Fruit fly (Drosophila melanogaster): Measurements from ENCODE around the gene nmd.

Gene nmd

DNA sequence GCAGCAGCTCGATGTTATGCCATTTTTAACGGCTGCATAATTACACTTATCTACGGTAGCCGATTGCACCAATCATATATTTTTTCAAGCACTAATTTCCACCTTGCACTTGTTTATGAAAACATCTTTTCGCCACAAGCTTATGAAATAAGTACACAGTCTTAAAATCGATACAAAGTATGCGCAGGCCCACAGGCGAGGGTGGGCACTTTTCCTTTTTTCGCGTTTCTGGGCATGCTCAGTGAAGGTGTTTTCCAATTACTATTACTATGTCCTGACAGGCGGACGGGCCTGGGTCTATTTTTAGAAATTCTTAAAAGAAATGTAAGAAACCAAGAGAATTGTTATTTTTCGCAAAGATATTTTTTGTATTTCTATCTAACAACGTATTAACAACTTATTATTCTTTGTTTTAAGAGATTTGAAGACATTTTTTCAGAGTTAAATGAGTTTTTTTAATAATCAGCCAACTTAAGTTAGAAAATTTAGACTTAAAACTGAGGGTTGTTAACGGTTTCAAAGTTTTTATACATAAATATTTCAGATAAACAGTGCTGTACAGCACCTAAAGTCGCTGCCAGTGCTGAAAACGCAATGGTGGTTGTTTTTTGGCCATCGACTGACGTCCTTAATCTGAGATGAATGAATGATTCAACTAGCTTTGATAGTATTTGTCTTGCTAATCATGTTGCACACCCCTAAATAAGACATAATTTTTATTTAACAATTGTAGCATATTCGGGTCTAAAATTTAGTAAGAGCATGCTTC is 7.1 kb upstream of the nmd start, which contains the start of gene Cdk5alpha (continued):
- TF ChIP-seq lilli (GFP tag; optimal IDR thresholded peaks at IDR 0.05) = peak; percentile 24
- TF ChIP-seq CG5245 (GFP tag; optimal IDR thresholded peaks at IDR 0.05) = no peak
- peak; percentile 22 for TF ChIP-seq nerfin-1 (tag; optimal IDR thresholded peaks at IDR 0.05)
- TF ChIP-seq ewg (GFP tag; optimal IDR thresholded peaks at IDR 0.05) = peak; percentile 95
- TF ChIP-seq pzg (GFP tag; optimal IDR thresholded peaks at IDR 0.05) = peak; percentile 18
- peak; percentile 79 for TF ChIP-seq Med (GFP tag)
- TF ChIP-seq CG15696 (tag; optimal IDR thresholded peaks at IDR 0.05) = no peak
- TF ChIP-seq pros (GFP tag; optimal IDR thresholded peaks at IDR 0.05) = no peak
- peak; percentile 79 for TF ChIP-seq Ets65A (GFP tag)
- TF ChIP-seq CG10267 (tag; optimal IDR thresholded peaks at IDR 0.05) = peak; percentile 92
- peak; percentile 18 for TF ChIP-seq CG2116 (GFP tag; optimal IDR thresholded peaks at IDR 0.05)
- TF ChIP-seq trh (GFP tag; optimal IDR thresholded peaks at IDR 0.05) = no peak
- TF ChIP-seq Dref (GFP tag; IDR thresholded peaks at IDR 0.05) = no peak
- no peak for TF ChIP-seq Ravus (GFP tag; IDR thresholded peaks at IDR 0.05)
- TF ChIP-seq MESR4 (GFP tag; optimal IDR thresholded peaks at IDR 0.05) = peak; percentile 8
- TF ChIP-seq tup (GFP tag; optimal IDR thresholded peaks at IDR 0.05) = no peak
- TF ChIP-seq Oli (tag; optimal IDR thresholded peaks at IDR 0.05) = no peak
- TF ChIP-seq disco-r (GFP tag; optimal IDR thresholded peaks at IDR 0.05) = no peak
- TF ChIP-seq grn (GFP tag; optimal IDR thresholded peaks at IDR 0.05) = peak; percentile 24
- TF ChIP-seq CTCF (GFP tag; optimal IDR thresholded peaks at IDR 0.05) = no peak
- TF ChIP-seq stwl (tag; optimal IDR thresholded peaks at IDR 0.05) = peak; percentile 98
- peak; percentile 92 for TF ChIP-seq onecut (GFP tag; IDR thresholded peaks at IDR 0.05)
- no peak for TF ChIP-seq Tbp (GFP tag; optimal IDR thresholded peaks at IDR 0.05)
- no peak for TF ChIP-seq yki (optimal IDR thresholded peaks at IDR 0.05)
- no peak for TF ChIP-seq fd3F (GFP tag; optimal IDR thresholded peaks at IDR 0.05)
- no peak for TF ChIP-seq gcm2 (GFP tag; optimal IDR thresholded peaks at IDR 0.05)
- no peak for TF ChIP-seq en (GFP tag; optimal IDR thresholded peaks at IDR 0.05)
- no peak for TF ChIP-seq Awh (GFP tag; IDR thresholded peaks at IDR 0.05)
- no peak for TF ChIP-seq HmgD (GFP tag; optimal IDR thresholded peaks at IDR 0.05)
- no peak for TF ChIP-seq CG15073 (GFP tag; optimal IDR thresholded peaks at IDR 0.05)
- no peak for TF ChIP-seq vfl (GFP tag; optimal IDR thresholded peaks at IDR 0.05)
- no peak for TF ChIP-seq CG9876 (GFP tag; optimal IDR thresholded peaks at IDR 0.05)
- TF ChIP-seq CG16813 (GFP tag; IDR thresholded peaks at IDR 0.05; ENCODE audit: partially characterized antibody) = no peak
- TF ChIP-seq Myb (GFP tag; optimal IDR thresholded peaks at IDR 0.05) = peak; percentile 41
- TF ChIP-seq HLH3B (GFP tag; IDR thresholded peaks at IDR 0.05) = no peak
- peak; percentile 0 for TF ChIP-seq CG33213 (GFP tag; optimal IDR thresholded peaks at IDR 0.05)
- TF ChIP-seq CG16863 (GFP tag; optimal IDR thresholded peaks at IDR 0.05) = no peak
- TF ChIP-seq CHES-1-like (GFP tag; optimal IDR thresholded peaks at IDR 0.05) = peak; percentile 21
- no peak for TF ChIP-seq Antp (GFP tag; optimal IDR thresholded peaks at IDR 0.05)
- no peak for TF ChIP-seq insv (GFP tag; optimal IDR thresholded peaks at IDR 0.05)
- TF ChIP-seq vvl (GFP tag; IDR thresholded peaks at IDR 0.05) = no peak
- no peak for TF ChIP-seq CG6854 (GFP tag; optimal IDR thresholded peaks at IDR 0.05)
- no peak for TF ChIP-seq zf30C (GFP tag; optimal IDR thresholded peaks at IDR 0.05)
- TF ChIP-seq Bteb2 (GFP tag; optimal IDR thresholded peaks at IDR 0.05) = peak; percentile 1
